Worm (Caenorhabditis elegans) whole organism, mixed stage, embryonic: Measurements from ENCODE around the gene T20B12.4.

Source experiments
- blmp-1 ChIP-seq: fragments of 150-350 bp; optimal IDR thresholded peaks from 2 replicates; lab custom pipeline; 2014; ENCODE audit warnings: missing biosample characterization, missing genetic modification characterization
- elt-1 ChIP-seq: sonication (generic microtip); optimal IDR thresholded peaks from 2 replicates; lab custom pipeline; 2017; ENCODE audit warnings: missing genetic modification characterization, mild to moderate bottlenecking, missing compliant biosample characterization, antibody characterized with exemption, moderate library complexity, borderline replicate concordance; ENCODE audit not compliant: insufficient read depth
- nhr-12 ChIP-seq: fragments of 150-350 bp; optimal IDR thresholded peaks from 2 replicates; lab custom pipeline; 2014; ENCODE audit warnings: missing biosample characterization, missing genetic modification characterization
- nhr-28 ChIP-seq: fragments of 150-350 bp; optimal IDR thresholded peaks from 2 replicates; lab custom pipeline; 2014; ENCODE audit warnings: missing biosample characterization, missing genetic modification characterization
- nhr-76 ChIP-seq: sonication (generic microtip); optimal IDR thresholded peaks from 2 replicates; lab custom pipeline; 2017; ENCODE audit warnings: missing biosample characterization, missing genetic modification characterization
- pha-4 ChIP-seq: fragments of 150-350 bp; optimal IDR thresholded peaks from 2 replicates; lab custom pipeline; 2018; ENCODE audit warnings: missing biosample characterization, missing genetic modification reagents, missing genetic modification characterization
- snpc-4 ChIP-seq: fragments of 150-350 bp; optimal IDR thresholded peaks from 2 replicates; lab custom pipeline; 2014; ENCODE audit warnings: missing biosample characterization, missing genetic modification characterization
- unc-62 ChIP-seq: fragments of 150-350 bp; optimal IDR thresholded peaks from 2 replicates; lab custom pipeline; 2014; ENCODE audit warnings: missing biosample characterization, missing genetic modification reagents, missing genetic modification characterization

- TF ChIP-seq unc-62 (GFP tag; lab: Kevin White, UChicago) (no peak), blmp-1 (tag; lab: Kevin White, UChicago) (no peak), nhr-12 (no peak), pha-4 (no peak), elt-1 (tag; lab: Kevin White, UChicago) (no peak), snpc-4 (tag; lab: Kevin White, UChicago) (no peak), nhr-28 (tag; lab: Kevin White, UChicago) (no peak), nhr-76 (no peak)
Measured at ce11 chrIII:7367012-7367760, at the start of gene T20B12.4, which contains the start of gene T20B12.5.
